Fruit fly (Drosophila melanogaster): ENCODE results near the gene Esp.
A peak's percentile ranks its signal among the peaks of the same experiment; 100 is the strongest.

The Esp gene

DNA sequence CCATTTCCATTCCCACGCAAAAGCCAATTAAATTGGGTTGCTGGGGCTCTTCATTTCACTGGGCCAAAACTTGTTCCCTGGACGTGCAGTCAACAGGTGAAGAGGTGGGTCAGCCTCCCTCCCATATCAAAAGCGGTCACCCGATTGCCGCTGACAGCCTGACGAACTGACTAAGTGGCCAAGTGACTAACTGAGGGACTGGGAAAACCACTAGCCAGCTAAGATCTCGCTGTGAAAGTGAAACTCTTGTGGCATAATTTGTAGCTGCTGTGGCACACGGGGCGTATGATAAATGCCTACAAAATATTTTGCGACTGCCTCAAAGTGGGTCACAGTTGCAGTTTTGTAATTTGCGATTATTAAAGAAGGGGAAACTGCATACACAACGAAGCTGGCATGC, 46.7 kb downstream of the Esp start:
- TF ChIP-seq Clk (GFP tag; optimal IDR thresholded peaks at IDR 0.05) (no peak), bab1 (GFP tag; optimal IDR thresholded peaks at IDR 0.05) (no peak), kay (GFP tag; ENCODE audit: borderline replicate concordance) (no peak), Hr96 (GFP tag; optimal IDR thresholded peaks at IDR 0.05) (no peak), Mnt (GFP tag; optimal IDR thresholded peaks at IDR 0.05) (no peak), tj (GFP tag; optimal IDR thresholded peaks at IDR 0.05) (no peak), CG14711 (tag; optimal IDR thresholded peaks at IDR 0.05) (no peak), ovo (GFP tag; optimal IDR thresholded peaks at IDR 0.05) (no peak), cic (GFP tag; optimal IDR thresholded peaks at IDR 0.05) (no peak), CG1620 (GFP tag; optimal IDR thresholded peaks at IDR 0.05) (no peak), CG7045 (GFP tag; optimal IDR thresholded peaks at IDR 0.05) (no peak), pad (GFP tag; optimal IDR thresholded peaks at IDR 0.05) (no peak), CG33017 (tag; optimal IDR thresholded peaks at IDR 0.05) (no peak), toe (GFP tag; optimal IDR thresholded peaks at IDR 0.05) (no peak), CG5204 (GFP tag; optimal IDR thresholded peaks at IDR 0.05) (no peak), Crg-1 (GFP tag; optimal IDR thresholded peaks at IDR 0.05) (no peak), cnc (optimal IDR thresholded peaks at IDR 0.05) (no peak)

DNA sequence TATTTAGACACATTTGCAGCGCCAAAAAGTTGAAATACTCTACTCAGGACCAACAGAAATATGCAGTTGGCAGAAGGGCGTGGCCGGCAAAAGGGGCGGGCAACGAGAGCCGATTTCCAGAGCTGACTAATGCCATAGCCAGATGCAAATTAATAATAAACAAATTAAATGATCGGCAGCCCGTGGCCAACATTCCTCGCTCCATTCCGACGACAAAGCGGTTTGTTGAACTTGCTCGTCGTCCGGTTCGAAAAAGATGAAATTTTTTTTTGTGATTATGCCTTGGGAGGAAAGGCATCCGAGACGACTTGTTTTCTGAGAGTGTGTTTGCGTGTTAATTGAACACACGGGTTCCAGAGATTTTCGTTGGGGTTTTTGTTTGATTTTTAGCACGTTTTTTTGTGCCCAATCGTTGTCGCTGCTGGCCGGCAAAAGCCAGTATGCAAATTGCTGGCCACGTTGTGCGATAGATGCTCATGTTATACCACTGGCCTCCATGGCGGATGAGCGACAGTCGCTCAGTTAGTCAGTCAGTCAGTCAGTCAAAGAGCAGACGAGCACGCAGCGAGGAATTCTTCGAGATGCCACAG, 47.7 kb downstream of the Esp start:
- TF ChIP-seq ovo (GFP tag; optimal IDR thresholded peaks at IDR 0.05) (no peak), cic (GFP tag; optimal IDR thresholded peaks at IDR 0.05) (no peak), CG1620 (GFP tag; optimal IDR thresholded peaks at IDR 0.05) (no peak), CG14711 (tag; optimal IDR thresholded peaks at IDR 0.05) (no peak), CG7101 (tag; optimal IDR thresholded peaks at IDR 0.05) (no peak), CG33017 (tag; optimal IDR thresholded peaks at IDR 0.05) (no peak), toe (GFP tag; optimal IDR thresholded peaks at IDR 0.05) (no peak), kay (GFP tag; ENCODE audit: borderline replicate concordance) (no peak), CG12768 (GFP tag; optimal IDR thresholded peaks at IDR 0.05) (no peak), CG11617 (GFP tag; optimal IDR thresholded peaks at IDR 0.05) (no peak), Mnt (GFP tag; optimal IDR thresholded peaks at IDR 0.05) (no peak), CG7045 (GFP tag; optimal IDR thresholded peaks at IDR 0.05) (no peak)

DNA sequence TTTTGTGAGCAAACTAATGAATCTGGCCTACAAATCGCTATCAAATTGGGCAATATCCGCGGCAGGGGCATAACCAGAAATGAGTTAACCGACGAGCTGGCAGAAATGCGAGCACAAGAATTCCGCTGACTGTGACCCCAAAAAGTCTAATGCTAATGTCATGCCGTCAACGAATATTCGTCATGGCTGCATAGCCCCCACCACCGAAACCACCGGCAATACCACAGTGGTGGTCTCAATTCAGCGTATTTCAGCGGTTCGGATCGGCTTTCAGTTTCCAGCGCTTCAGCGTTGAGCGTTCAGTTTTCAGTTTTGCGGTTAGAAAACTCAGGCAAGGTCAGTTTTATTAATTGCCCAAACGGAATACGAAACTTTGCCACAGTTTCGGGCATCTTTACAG, 48.5 kb downstream of the Esp start:
- TF ChIP-seq CG33017 (tag; optimal IDR thresholded peaks at IDR 0.05) (no peak), tj (GFP tag; optimal IDR thresholded peaks at IDR 0.05) (peak; percentile 92)

DNA sequence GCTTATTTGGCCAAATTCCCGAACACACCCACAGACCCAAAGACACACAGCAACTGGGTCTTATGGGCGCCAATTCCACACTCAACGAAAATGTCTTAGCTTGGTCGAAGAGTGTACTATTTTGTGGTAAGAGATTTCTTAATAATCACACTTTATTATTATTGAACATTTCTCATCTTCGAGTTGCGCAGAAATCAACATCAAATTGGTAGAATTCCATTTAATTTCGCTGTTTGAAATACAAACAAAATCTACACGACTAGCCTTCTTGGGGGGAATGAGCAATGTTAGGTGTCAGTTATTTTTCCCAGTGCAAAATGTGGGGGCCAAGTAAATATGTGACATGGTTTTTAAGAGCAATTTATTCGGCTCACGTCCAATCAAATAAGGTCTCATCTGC, 49.2 kb downstream of the Esp start:
- TF ChIP-seq toe (GFP tag; optimal IDR thresholded peaks at IDR 0.05) (no peak), CG14711 (tag; optimal IDR thresholded peaks at IDR 0.05) (no peak), bab1 (GFP tag; optimal IDR thresholded peaks at IDR 0.05) (no peak), CG7101 (tag; optimal IDR thresholded peaks at IDR 0.05) (no peak), tj (GFP tag; optimal IDR thresholded peaks at IDR 0.05) (no peak), cnc (optimal IDR thresholded peaks at IDR 0.05) (no peak), cic (GFP tag; optimal IDR thresholded peaks at IDR 0.05) (no peak), kay (GFP tag; ENCODE audit: borderline replicate concordance) (no peak), pad (GFP tag; optimal IDR thresholded peaks at IDR 0.05) (no peak), CG11617 (GFP tag; optimal IDR thresholded peaks at IDR 0.05) (no peak), Crg-1 (GFP tag; optimal IDR thresholded peaks at IDR 0.05) (no peak), ovo (GFP tag; optimal IDR thresholded peaks at IDR 0.05) (no peak), Hr96 (GFP tag; optimal IDR thresholded peaks at IDR 0.05) (no peak), CG1620 (GFP tag; optimal IDR thresholded peaks at IDR 0.05) (no peak), CG33017 (tag; optimal IDR thresholded peaks at IDR 0.05) (no peak), CG12768 (GFP tag; optimal IDR thresholded peaks at IDR 0.05) (no peak), CG5204 (GFP tag; optimal IDR thresholded peaks at IDR 0.05) (no peak), Mnt (GFP tag; optimal IDR thresholded peaks at IDR 0.05) (no peak), Clk (GFP tag; optimal IDR thresholded peaks at IDR 0.05) (no peak)

DNA sequence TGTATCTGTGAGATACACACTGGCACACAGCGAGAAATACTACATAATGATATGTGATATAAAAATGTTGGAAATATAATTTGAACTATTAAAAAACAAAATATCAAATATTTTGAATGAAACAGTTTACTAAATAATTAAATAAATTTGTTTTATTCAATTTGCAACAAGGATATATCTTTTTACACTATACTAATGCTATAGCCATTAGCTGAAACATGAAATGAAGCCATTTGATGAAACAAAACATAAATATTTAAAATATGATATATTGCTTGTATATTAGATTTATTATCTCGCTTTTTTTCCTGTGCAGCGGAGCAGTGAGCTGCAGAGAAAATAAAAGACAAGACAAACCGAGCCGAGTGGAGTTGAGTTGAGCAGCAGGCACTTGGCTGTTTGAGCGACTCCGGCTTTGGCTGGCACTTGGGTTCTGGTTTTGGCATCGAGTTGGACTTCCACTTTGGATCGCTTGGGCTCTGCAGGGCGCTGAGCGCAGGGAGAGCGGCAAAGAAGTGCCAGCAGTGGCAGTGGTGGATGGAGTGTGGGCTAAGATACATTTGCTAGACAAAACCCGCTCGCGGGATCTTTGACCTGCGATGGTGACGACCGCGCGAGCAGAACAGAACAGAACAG, 51.7 kb downstream of the Esp start:
- TF ChIP-seq CG7045 (GFP tag; optimal IDR thresholded peaks at IDR 0.05) (no peak), cic (GFP tag; optimal IDR thresholded peaks at IDR 0.05) (no peak), CG33017 (tag; optimal IDR thresholded peaks at IDR 0.05) (no peak), kay (GFP tag; ENCODE audit: borderline replicate concordance) (no peak), bab1 (GFP tag; optimal IDR thresholded peaks at IDR 0.05) (no peak), pad (GFP tag; optimal IDR thresholded peaks at IDR 0.05) (no peak), CG7101 (tag; optimal IDR thresholded peaks at IDR 0.05) (no peak), Clk (GFP tag; optimal IDR thresholded peaks at IDR 0.05) (no peak), toe (GFP tag; optimal IDR thresholded peaks at IDR 0.05) (no peak), tj (GFP tag; optimal IDR thresholded peaks at IDR 0.05) (no peak), CG14711 (tag; optimal IDR thresholded peaks at IDR 0.05) (no peak)

DNA sequence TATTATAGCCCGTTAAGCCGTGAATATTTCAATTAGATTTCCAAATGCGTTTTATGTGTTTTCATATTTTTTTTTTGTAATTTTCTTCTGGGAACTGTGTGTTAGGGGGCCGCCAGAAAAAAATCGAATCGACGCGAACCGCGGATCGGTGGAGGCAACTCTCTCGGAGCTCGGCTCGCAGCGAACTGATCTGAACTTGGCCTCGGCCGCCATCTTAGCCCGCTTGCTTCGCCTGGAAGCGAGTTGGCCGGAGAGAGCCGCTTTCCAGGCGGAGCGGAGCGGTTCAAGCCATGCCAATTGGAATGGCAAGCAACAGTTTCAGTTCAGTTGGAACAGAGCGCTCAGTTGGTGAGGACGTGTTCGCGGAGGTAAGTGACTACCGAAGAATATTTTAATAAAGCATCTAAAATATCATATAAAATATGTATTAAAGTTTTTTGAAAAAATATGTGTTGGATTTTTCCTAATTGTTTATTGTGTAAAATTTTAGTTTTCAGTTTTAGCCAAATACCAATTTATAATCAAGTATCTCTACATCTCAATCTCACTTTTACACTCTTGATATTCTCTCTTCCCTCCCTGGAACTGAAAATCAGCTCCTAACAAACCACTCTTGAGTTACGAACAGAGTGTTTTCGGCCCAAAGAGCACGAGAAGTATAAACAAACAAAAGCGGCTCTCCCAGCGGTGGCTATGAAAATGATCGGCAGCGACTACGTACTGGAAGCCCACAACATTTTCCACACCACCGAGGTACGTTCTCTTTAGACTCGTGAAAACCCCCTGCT, 52.9 kb downstream of the Esp start, which contains the start of the genes CG31121 and CG11069:
Gene CG31121, minus strand, starts transcription at position 187 of the 788 bp plus-strand sequence.
Gene CG11069, plus strand, starts transcription at position 324 of the 788 bp plus-strand sequence.
- TF ChIP-seq pad (GFP tag; optimal IDR thresholded peaks at IDR 0.05) (no peak), CG7045 (GFP tag; optimal IDR thresholded peaks at IDR 0.05) (no peak), Mnt (GFP tag; optimal IDR thresholded peaks at IDR 0.05) (no peak), cnc (optimal IDR thresholded peaks at IDR 0.05) (no peak), tj (GFP tag; optimal IDR thresholded peaks at IDR 0.05) (peak; percentile 18), Hr96 (GFP tag; optimal IDR thresholded peaks at IDR 0.05) (no peak)
